Worm (Caenorhabditis elegans) whole organism, early embryonic: Measurements from ENCODE around the gene glr-4.

Experiments
- B0310.2 ChIP-seq: sonication (generic microtip); optimal IDR thresholded peaks from 2 replicates; lab custom pipeline; 2016; ENCODE audit warnings: mild to moderate bottlenecking, missing genetic modification characterization, missing compliant biosample characterization
- F13C5.2 ChIP-seq: sonication (generic microtip); optimal IDR thresholded peaks from 2 replicates; lab custom pipeline; 2017; ENCODE audit warnings: mild to moderate bottlenecking, missing genetic modification characterization, inconsistent platforms, missing compliant biosample characterization
- ama-1 ChIP-seq: fragments of 150-350 bp; optimal IDR thresholded peaks from 2 replicates; lab custom pipeline; 2014
- ceh-36 ChIP-seq: sonication (generic microtip); optimal IDR thresholded peaks from 2 replicates; lab custom pipeline; 2016; ENCODE audit warnings: missing genetic modification characterization, inconsistent platforms, missing compliant biosample characterization
- ets-7 ChIP-seq: sonication (generic microtip); optimal IDR thresholded peaks from 2 replicates; lab custom pipeline; 2016; ENCODE audit warnings: missing genotype, missing genetic modification characterization, missing compliant biosample characterization
- hmbx-1 ChIP-seq: sonication (generic microtip); optimal IDR thresholded peaks from 2 replicates; lab custom pipeline; 2016; ENCODE audit warnings: mild to moderate bottlenecking, missing genetic modification characterization, missing compliant biosample characterization
- hnd-1 ChIP-seq: sonication (generic microtip); optimal IDR thresholded peaks from 2 replicates; lab custom pipeline; 2016; ENCODE audit warnings: missing genetic modification characterization, missing compliant biosample characterization
- tbx-11 ChIP-seq: fragments of 200-800 bp; sonication (Bioruptor generic); IDR thresholded peaks from 2 replicates; pipeline ENCODE4 v1.3.6; 2022; ENCODE audit warnings: missing genetic modification characterization, missing compliant biosample characterization
- tbx-37 ChIP-seq: fragments of 200-800 bp; sonication (Bioruptor generic); conservative IDR thresholded peaks from 2 replicates; pipeline ENCODE4 v1.3.6; 2022; ENCODE audit warnings: missing genetic modification reagents, missing genetic modification characterization, missing compliant biosample characterization
- tra-4 ChIP-seq: sonication (generic microtip); optimal IDR thresholded peaks from 2 replicates; lab custom pipeline; 2017; ENCODE audit warnings: missing genetic modification characterization, missing compliant biosample characterization

- TF ChIP-seq ets-7 (tag; lab: Kevin White, UChicago) (no peak), hmbx-1 (tag; lab: Kevin White, UChicago) (no peak), ama-1 (lab: Kevin White, UChicago) (no peak), F13C5.2 (tag; lab: Kevin White, UChicago) (no peak), hnd-1 (peak; percentile 20), tbx-11 (peak; percentile 64), tra-4 (tag; lab: Kevin White, UChicago) (no peak), tbx-37 (GFP tag; lab: Robert Waterston, UW) (peak; percentile 50; the same call in 1 of the 2 replicates), B0310.2 (tag; lab: Kevin White, UChicago) (no peak), ceh-36 (tag; lab: Kevin White, UChicago) (no peak)
Observed at ce11 chrII:7756810-7757209, 37.3 kb downstream of the glr-4 start.
